Worm (Caenorhabditis elegans) whole organism, L4 larva: ENCODE measurements around the gene ZC404.2.

Experiments used
- F10B5.3 ChIP-seq: sonication (generic microtip); optimal IDR thresholded peaks from 2 replicates; lab custom pipeline; 2016; ENCODE audit warnings: mild to moderate bottlenecking, missing genetic modification characterization, missing compliant biosample characterization
- F37D6.2 ChIP-seq: sonication (generic microtip); optimal IDR thresholded peaks from 2 replicates; lab custom pipeline; 2016; ENCODE audit warnings: mild to moderate bottlenecking, missing genetic modification characterization, missing compliant biosample characterization
- aha-1 ChIP-seq: fragments of 150-350 bp; peaks from one replicate; lab custom pipeline; 2014; ENCODE audit warnings: missing biosample characterization, missing genetic modification characterization
- aly-2 ChIP-seq: sonication (generic microtip); optimal IDR thresholded peaks from 2 replicates; lab custom pipeline; 2018; ENCODE audit warnings: missing biosample characterization, missing genetic modification characterization
- ama-1 ChIP-seq: fragments of 150-350 bp; optimal IDR thresholded peaks from 2 replicates; lab custom pipeline; 2014; ENCODE audit warnings: inconsistent platforms, mixed read lengths
- attf-4 ChIP-seq: sonication (generic microtip); optimal IDR thresholded peaks from 3 replicates; lab custom pipeline; 2017; ENCODE audit warnings: missing biosample characterization, missing genetic modification characterization
- ceh-20 ChIP-seq: fragments of 200-800 bp; sonication (Bioruptor generic); IDR thresholded peaks from 2 replicates; pipeline ENCODE4 v1.3.6; 2022; ENCODE audit warnings: missing genetic modification reagents, missing genetic modification characterization, missing compliant biosample characterization
- daf-12 ChIP-seq: fragments of 150-350 bp; optimal IDR thresholded peaks from 2 replicates; lab custom pipeline; 2014; ENCODE audit warnings: missing biosample characterization, missing genetic modification reagents, missing genetic modification characterization
- daf-16 ChIP-seq, 3 experiments: sonication (generic microtip); optimal IDR thresholded peaks; 2 replicates each; lab custom pipeline; 2016 to 2017; ENCODE audit warnings: missing genetic modification characterization in 3 of 3, missing genetic modification reagents in 3 of 3, mild to moderate bottlenecking in 2 of 3, missing compliant biosample characterization in 2 of 3, missing biosample characterization in 1 of 3, moderate library complexity in 1 of 3
- dmd-6 ChIP-seq: fragments of 200-800 bp; sonication (Bioruptor generic); IDR thresholded peaks from 2 replicates; pipeline ENCODE4 v1.3.6; 2022; ENCODE audit warnings: missing genetic modification reagents, missing genetic modification characterization, missing compliant biosample characterization
- egl-27 ChIP-seq: sonication (generic microtip); optimal IDR thresholded peaks from 3 replicates; lab custom pipeline; 2017; ENCODE audit warnings: missing biosample characterization, missing genetic modification reagents, missing genetic modification characterization
- egl-43 ChIP-seq: fragments of 200-800 bp; sonication (Bioruptor generic); IDR thresholded peaks from 2 replicates; pipeline ENCODE4 v1.3.6; 2022; ENCODE audit warnings: missing genetic modification reagents, missing genetic modification characterization, missing compliant biosample characterization
- fos-1 ChIP-seq: fragments of 150-350 bp; optimal IDR thresholded peaks from 2 replicates; lab custom pipeline; 2014; ENCODE audit warnings: missing biosample characterization, missing genetic modification characterization
- jun-1 ChIP-seq: fragments of 150-350 bp; optimal IDR thresholded peaks from 2 replicates; lab custom pipeline; 2014; ENCODE audit warnings: missing biosample characterization, missing genetic modification reagents, missing genetic modification characterization
- lin-1 ChIP-seq: fragments of 200-800 bp; sonication (Bioruptor generic); IDR thresholded peaks from 2 replicates; pipeline ENCODE4 v1.3.6; 2022; ENCODE audit warnings: missing genetic modification reagents, missing genetic modification characterization, missing compliant biosample characterization
- lir-3 ChIP-seq: sonication (generic microtip); optimal IDR thresholded peaks from 2 replicates; lab custom pipeline; 2016; ENCODE audit warnings: mild to moderate bottlenecking, missing genetic modification characterization, missing compliant biosample characterization
- mdl-1 ChIP-seq, 2 experiments: fragments of 150-350 bp in 1 of 2; sonication (generic microtip) in 1 of 2; optimal IDR thresholded peaks; 2 replicates each; lab custom pipeline; 2014 to 2017; ENCODE audit warnings: missing biosample characterization in 2 of 2, missing genetic modification characterization in 2 of 2
- mdt-29 ChIP-seq: fragments of 200-800 bp; sonication (Bioruptor generic); IDR thresholded peaks from 2 replicates; pipeline ENCODE4 v1.3.6; 2022; ENCODE audit warnings: missing genetic modification reagents, missing genetic modification characterization, missing compliant biosample characterization
- nhr-10 ChIP-seq: fragments of 150-350 bp; optimal IDR thresholded peaks from 2 replicates; lab custom pipeline; 2014; ENCODE audit warnings: missing biosample characterization, missing genetic modification characterization
- nhr-28 ChIP-seq: fragments of 150-350 bp; optimal IDR thresholded peaks from 2 replicates; lab custom pipeline; 2014; ENCODE audit warnings: missing biosample characterization, missing genetic modification characterization
- nhr-42 ChIP-seq: fragments of 200-800 bp; sonication (Bioruptor generic); IDR thresholded peaks from 2 replicates; pipeline ENCODE4 v1.3.6; 2022; ENCODE audit warnings: missing genetic modification characterization, missing compliant biosample characterization
- pha-4 ChIP-seq, 2 experiments: fragments of 150-350 bp in 1 of 2; fragments of 200-800 bp in 1 of 2; sonication (Bioruptor generic) in 1 of 2; IDR thresholded peaks in 1 of 2; optimal IDR thresholded peaks in 1 of 2; 2 replicates each; pipeline versions ENCODE4 v1.3.6 to Lab custom; 2014 to 2022; ENCODE audit warnings: missing genetic modification characterization in 2 of 2, missing genetic modification reagents in 2 of 2, missing biosample characterization in 1 of 2, missing compliant biosample characterization in 1 of 2
- pqm-1 ChIP-seq: sonication (generic microtip); optimal IDR thresholded peaks from 2 replicates; lab custom pipeline; 2017; ENCODE audit warnings: missing biosample characterization, missing genetic modification characterization
- saeg-2 ChIP-seq: fragments of 200-800 bp; sonication (Bioruptor generic); IDR thresholded peaks from 2 replicates; pipeline ENCODE4 v1.3.6; 2022; ENCODE audit warnings: missing genetic modification reagents, missing genetic modification characterization, missing compliant biosample characterization
- tag-97 ChIP-seq: fragments of 200-800 bp; sonication (Bioruptor generic); IDR thresholded peaks from 2 replicates; pipeline ENCODE4 v1.3.6; 2022; ENCODE audit warnings: missing genetic modification characterization, missing compliant biosample characterization
- tra-1 ChIP-seq: fragments of 200-800 bp; sonication (Bioruptor generic); IDR thresholded peaks from 2 replicates; pipeline ENCODE4 v1.3.6; 2022; ENCODE audit warnings: missing genetic modification reagents, missing genetic modification characterization, missing compliant biosample characterization
- unc-62 ChIP-seq, 3 experiments: fragments of 150-350 bp in 1 of 3; sonication (generic microtip); optimal IDR thresholded peaks in 2 of 3; peaks in 1 of 3; 1 replicate in 1 of 3; 2 replicates in 2 of 3; lab custom pipeline; 2014 to 2017; ENCODE audit warnings: missing biosample characterization in 3 of 3, missing genetic modification characterization in 3 of 3, missing genetic modification reagents in 3 of 3, missing genotype in 1 of 3
- vab-7 ChIP-seq: fragments of 200-800 bp; sonication (Bioruptor generic); IDR thresholded peaks from 2 replicates; pipeline ENCODE4 v1.3.6; 2022; ENCODE audit warnings: missing genetic modification reagents, missing genetic modification characterization, missing compliant biosample characterization
- zfp-2 ChIP-seq: sonication (generic microtip); optimal IDR thresholded peaks from 2 replicates; lab custom pipeline; 2016; ENCODE audit warnings: mild to moderate bottlenecking, missing genetic modification characterization, missing compliant biosample characterization
- ztf-7 ChIP-seq: fragments of 150-350 bp; optimal IDR thresholded peaks from 2 replicates; lab custom pipeline; 2014; ENCODE audit warnings: missing biosample characterization, missing genetic modification characterization

ZC404.2 gene

ce11 chrV:6806340-6806739 lies 18.6 kb downstream of the ZC404.2 start, which contains the start of gene dmsr-12:
Gene dmsr-12 (minus strand): TSS chrV:6806440.
- TF ChIP-seq daf-16 (GFP tag; optimal IDR thresholded peaks at IDR 0.05; lab: Kevin White, UChicago) (no peak), daf-16 (tag; optimal IDR thresholded peaks at IDR 0.05; lab: Kevin White, UChicago) (no peak), attf-4 (tag; lab: Kevin White, UChicago) (no peak), daf-12 (tag; lab: Kevin White, UChicago) (no peak), egl-43 (GFP tag; lab: Robert Waterston, UW) (no peak), lir-3 (tag; lab: Kevin White, UChicago) (no peak), nhr-10 (tag; lab: Kevin White, UChicago) (no peak), F37D6.2 (tag; lab: Kevin White, UChicago) (no peak), pha-4 (GFP tag; IDR thresholded peaks at IDR 0.05; lab: Robert Waterston, UW) (no peak), pha-4 (tag; optimal IDR thresholded peaks at IDR 0.05; lab: Kevin White, UChicago) (no peak), ztf-7 (tag; lab: Kevin White, UChicago) (no peak), fos-1 (tag; lab: Kevin White, UChicago) (no peak), jun-1 (tag; lab: Kevin White, UChicago) (no peak), nhr-42 (GFP tag; lab: Robert Waterston, UW) (no peak), lin-1 (GFP tag; lab: Robert Waterston, UW) (no peak), saeg-2 (GFP tag; lab: Robert Waterston, UW) (no peak), aly-2 (tag; lab: Kevin White, UChicago) (no peak), F10B5.3 (tag; lab: Kevin White, UChicago) (no peak), ceh-20 (GFP tag; lab: Robert Waterston, UW) (no peak), mdl-1 (tag; optimal IDR thresholded peaks at IDR 0.05; lab: Kevin White, UChicago) (no peak), vab-7 (GFP tag; lab: Robert Waterston, UW) (no peak), zfp-2 (tag; lab: Kevin White, UChicago) (no peak)
- TF ChIP-seq, all 104 proteins: peak for 0

ce11 chrV:6808962-6809361 lies 21.2 kb downstream of the ZC404.2 start, which contains the start of gene dmsr-16:
Gene dmsr-16 (minus strand): TSS chrV:6809062.
- peak in 1 of 2 experiments; percentile 34 for TF ChIP-seq unc-62 (GFP tag; optimal IDR thresholded peaks at IDR 0.05 in 1 of 2; lab: Kevin White, UChicago)
- no peak for TF ChIP-seq unc-62 (tag; optimal IDR thresholded peaks at IDR 0.05; lab: Kevin White, UChicago)
- no peak for TF ChIP-seq tag-97 (GFP tag; lab: Robert Waterston, UW)

DNA sequence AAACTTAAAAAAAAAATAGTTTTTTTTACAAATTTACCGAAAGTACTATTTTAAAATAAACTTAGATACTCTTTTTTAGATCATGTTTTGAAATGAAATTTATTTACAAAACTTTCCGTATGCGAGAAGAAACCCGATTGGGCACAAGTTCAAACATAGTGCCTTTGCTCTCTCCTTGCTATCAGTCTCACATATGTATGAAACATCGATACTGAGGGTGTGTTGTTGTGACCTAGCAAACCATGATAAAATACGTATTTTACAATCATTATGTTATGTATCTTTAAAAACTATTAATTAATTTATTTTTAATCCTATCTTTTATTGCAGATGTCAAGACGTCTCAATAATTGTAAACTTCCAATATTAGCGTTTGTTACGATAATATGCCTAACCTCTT lies 22.3 kb downstream of the ZC404.2 start:
- no peak for TF ChIP-seq mdt-29
- TF ChIP-seq nhr-28 (tag; lab: Kevin White, UChicago): peak; percentile 73
- peak; percentile 71 for TF ChIP-seq pqm-1 (tag; lab: Kevin White, UChicago)
- TF ChIP-seq daf-16 (GFP tag; optimal IDR thresholded peaks at IDR 0.05; lab: Kevin White, UChicago): no peak
- peak; percentile 64 for TF ChIP-seq daf-16 (tag; optimal IDR thresholded peaks at IDR 0.05; lab: Kevin White, UChicago)
- TF ChIP-seq ama-1: no peak
- TF ChIP-seq egl-27 (tag; lab: Kevin White, UChicago): no peak

DNA sequence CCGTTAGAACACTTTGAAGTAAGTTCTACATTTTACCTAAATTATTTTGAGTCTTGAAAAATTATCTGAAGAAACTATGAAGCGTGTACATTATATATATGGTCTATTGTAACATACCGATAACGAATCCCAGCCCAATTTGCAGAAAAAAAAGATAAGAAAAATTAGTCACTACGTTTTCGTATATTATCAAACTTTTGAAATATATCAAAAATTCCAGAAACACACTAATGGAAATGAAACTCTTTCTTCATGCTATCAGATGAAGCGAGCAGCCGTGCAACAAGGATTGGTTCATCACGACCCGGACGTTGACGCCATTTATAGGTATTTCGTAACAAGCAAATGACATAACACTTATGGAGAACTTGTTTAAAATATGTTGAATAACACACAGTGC lies 24.1 kb downstream of the ZC404.2 start:
- no peak for TF ChIP-seq vab-7 (GFP tag; lab: Robert Waterston, UW)
- peak in 1 of 2 experiments; percentile 40 for TF ChIP-seq unc-62 (GFP tag; optimal IDR thresholded peaks at IDR 0.05 in 1 of 2; lab: Kevin White, UChicago)
- TF ChIP-seq unc-62 (tag; optimal IDR thresholded peaks at IDR 0.05; lab: Kevin White, UChicago): no peak
- peak; percentile 89 for TF ChIP-seq pqm-1 (tag; lab: Kevin White, UChicago)
- TF ChIP-seq dmd-6 (GFP tag; lab: Robert Waterston, UW): peak; percentile 83
- TF ChIP-seq daf-16 (GFP tag; optimal IDR thresholded peaks at IDR 0.05; lab: Kevin White, UChicago): no peak
- TF ChIP-seq daf-16 (tag; optimal IDR thresholded peaks at IDR 0.05; lab: Kevin White, UChicago): peak; percentile 8
- TF ChIP-seq nhr-28 (tag; lab: Kevin White, UChicago): peak; percentile 61

- TF ChIP-seq unc-62 (GFP tag; optimal IDR thresholded peaks at IDR 0.05 in 1 of 2; lab: Kevin White, UChicago) (peak in 1 of 2 experiments; percentile 37), unc-62 (tag; optimal IDR thresholded peaks at IDR 0.05; lab: Kevin White, UChicago) (no peak), aha-1 (peak; percentile 65), tra-1 (GFP tag; lab: Robert Waterston, UW) (no peak)
- TF ChIP-seq, all 104 proteins: peak for 2
These were observed 26.1 kb downstream of the ZC404.2 start for ce11 chrV:6813862-6814261.
